Fruit fly (Drosophila melanogaster) whole organism, embryonic: ENCODE data around the gene yrt.

ENCODE experiments used
- ATbp ChIP-seq: fragments of 200-800 bp; sonication (Bioruptor generic); optimal IDR thresholded peaks from 2 replicates; lab custom pipeline; 2017; ENCODE audit warnings: missing biosample characterization, mild to moderate bottlenecking, missing genetic modification characterization, missing genetic modification reagents
- Adf1 ChIP-seq: fragments of 200-800 bp; sonication (Bioruptor generic); IDR thresholded peaks from 2 replicates; pipeline ENCODE4 v1.3.6; 2022; ENCODE audit warnings: missing biosample characterization, missing genetic modification characterization
- Atf3 ChIP-seq: fragments of 200-800 bp; sonication (Bioruptor generic); optimal IDR thresholded peaks from 3 replicates; lab custom pipeline; 2016; ENCODE audit warnings: missing biosample characterization, missing genetic modification characterization
- BEAF-32 ChIP-seq: fragments of 200-800 bp; sonication (Bioruptor generic); optimal IDR thresholded peaks from 3 replicates; lab custom pipeline; 2017; ENCODE audit warnings: missing biosample characterization, missing genetic modification characterization, mild to moderate bottlenecking, moderate library complexity, missing genetic modification reagents
- CG10209 ChIP-seq: fragments of 200-800 bp; sonication (Bioruptor generic); optimal IDR thresholded peaks from 3 replicates; lab custom pipeline; 2017; ENCODE audit warnings: missing biosample characterization, mild to moderate bottlenecking, missing genetic modification characterization, missing genetic modification reagents
- CG10543 ChIP-seq: fragments of 200-800 bp; sonication (Bioruptor generic); optimal IDR thresholded peaks from 3 replicates; lab custom pipeline; 2017; ENCODE audit warnings: missing biosample characterization, mild to moderate bottlenecking, missing genetic modification characterization, moderate library complexity
- CG11504 ChIP-seq: fragments of 200-800 bp; sonication (Bioruptor generic); optimal IDR thresholded peaks from 3 replicates; lab custom pipeline; 2019; ENCODE audit warnings: missing biosample characterization, mild to moderate bottlenecking, missing genetic modification characterization, moderate library complexity
- CG11695 ChIP-seq: fragments of 200-800 bp; sonication (Bioruptor generic); IDR thresholded peaks from 3 replicates; pipeline ENCODE4 v1.3.6; 2022; ENCODE audit warnings: missing biosample characterization, missing genetic modification characterization
- CG12236 ChIP-seq: fragments of 200-800 bp; sonication (Bioruptor generic); optimal IDR thresholded peaks from 2 replicates; lab custom pipeline; 2016; ENCODE audit warnings: missing biosample characterization, missing genetic modification characterization
- CG13287 ChIP-seq: fragments of 200-800 bp; sonication (Bioruptor generic); IDR thresholded peaks from 2 replicates; pipeline ENCODE4 v1.3.6; 2022; ENCODE audit warnings: missing biosample characterization, missing genetic modification characterization; ENCODE audit not compliant: partially characterized antibody
- CG13894 ChIP-seq: fragments of 200-800 bp; sonication (Bioruptor generic); optimal IDR thresholded peaks from 3 replicates; lab custom pipeline; 2018; ENCODE audit warnings: missing biosample characterization, mild to moderate bottlenecking, missing genetic modification characterization, moderate library complexity
- CG17361 ChIP-seq: fragments of 200-800 bp; sonication (Bioruptor generic); IDR thresholded peaks from 3 replicates; pipeline ENCODE4 v1.3.6; 2022; ENCODE audit warnings: missing biosample characterization, missing genetic modification characterization
- CG18011 ChIP-seq: fragments of 200-800 bp; sonication (Bioruptor generic); optimal IDR thresholded peaks from 2 replicates; lab custom pipeline; 2017; ENCODE audit warnings: missing biosample characterization, missing genetic modification characterization, mild to moderate bottlenecking, moderate library complexity, missing genotype
- CG18599 ChIP-seq: fragments of 200-800 bp; sonication (Bioruptor generic); optimal IDR thresholded peaks from 3 replicates; lab custom pipeline; 2017; ENCODE audit warnings: missing biosample characterization, missing genetic modification characterization, mild to moderate bottlenecking, moderate library complexity, missing genetic modification reagents
- CG2199 ChIP-seq: fragments of 200-800 bp; sonication (Bioruptor generic); IDR thresholded peaks from 3 replicates; pipeline ENCODE4 v1.3.6; 2022; ENCODE audit warnings: missing biosample characterization, missing genetic modification characterization
- CG32532 ChIP-seq: fragments of 200-800 bp; sonication (Bioruptor generic); IDR thresholded peaks from 2 replicates; pipeline ENCODE4 v1.3.6; 2022; ENCODE audit warnings: missing biosample characterization, missing genetic modification characterization
- CG32767 ChIP-seq: fragments of 200-800 bp; sonication (Bioruptor generic); IDR thresholded peaks from 2 replicates; pipeline ENCODE4 v1.3.6; 2022; ENCODE audit warnings: missing biosample characterization, missing genetic modification characterization
- CG32772 ChIP-seq: fragments of 200-800 bp; sonication (Bioruptor generic); IDR thresholded peaks from 2 replicates; pipeline ENCODE4 v1.3.6; 2022; ENCODE audit warnings: missing biosample characterization, missing genetic modification characterization
- CG33213 ChIP-seq: fragments of 200-800 bp; sonication (Bioruptor generic); optimal IDR thresholded peaks from 3 replicates; lab custom pipeline; 2016; ENCODE audit warnings: missing biosample characterization, missing genetic modification characterization
- CG33557 ChIP-seq: fragments of 200-800 bp; sonication (Bioruptor generic); optimal IDR thresholded peaks from 2 replicates; lab custom pipeline; 2019; ENCODE audit warnings: missing biosample characterization, mild to moderate bottlenecking, missing genetic modification characterization, moderate library complexity
- CG34224 ChIP-seq: fragments of 200-800 bp; sonication (Bioruptor generic); IDR thresholded peaks from 3 replicates; pipeline ENCODE4 v1.3.6; 2022; ENCODE audit warnings: missing biosample characterization, missing genetic modification characterization; ENCODE audit not compliant: partially characterized antibody
- CG5245 ChIP-seq: fragments of 200-800 bp; sonication (Bioruptor generic); optimal IDR thresholded peaks from 3 replicates; lab custom pipeline; 2016; ENCODE audit warnings: missing biosample characterization, missing genetic modification characterization
- CG6791 ChIP-seq: fragments of 200-800 bp; sonication (Bioruptor generic); IDR thresholded peaks from 3 replicates; pipeline ENCODE4 v1.3.6; 2022; ENCODE audit warnings: missing biosample characterization, missing genetic modification characterization; ENCODE audit not compliant: partially characterized antibody
- CG8290 ChIP-seq, 3 experiments: fragments of 200-800 bp; sonication (Bioruptor generic); optimal IDR thresholded peaks; 2 replicates each; lab custom pipeline; 2016 to 2019; ENCODE audit warnings: missing biosample characterization in 3 of 3, missing genetic modification characterization in 3 of 3, mild to moderate bottlenecking in 2 of 3, moderate library complexity in 1 of 3
- CG8359 ChIP-seq: fragments of 200-800 bp; sonication (Bioruptor generic); optimal IDR thresholded peaks from 2 replicates; lab custom pipeline; 2017; ENCODE audit warnings: missing biosample characterization, mild to moderate bottlenecking, missing genetic modification characterization, borderline replicate concordance
- CG9215 ChIP-seq: fragments of 200-800 bp; sonication (Bioruptor generic); IDR thresholded peaks from 2 replicates; pipeline ENCODE4 v1.3.6; 2022; ENCODE audit warnings: missing biosample characterization, missing genetic modification characterization
- Dll ChIP-seq: fragments of 200-800 bp; sonication (Bioruptor generic); IDR thresholded peaks from 4 replicates; pipeline ENCODE4 v1.3.6; 2022; ENCODE audit warnings: missing biosample characterization, missing genetic modification characterization; ENCODE audit not compliant: partially characterized antibody
- H15 ChIP-seq: fragments of 200-800 bp; sonication (Bioruptor generic); IDR thresholded peaks from 3 replicates; pipeline ENCODE4 v1.3.6; 2022; ENCODE audit warnings: missing biosample characterization, missing genetic modification characterization
- HLHmδ ChIP-seq: fragments of 200-800 bp; sonication (Bioruptor generic); optimal IDR thresholded peaks from 2 replicates; lab custom pipeline; 2018; ENCODE audit warnings: missing biosample characterization, mild to moderate bottlenecking, missing genetic modification characterization, moderate library complexity
- Hmr ChIP-seq: fragments of 200-800 bp; sonication (Bioruptor generic); optimal IDR thresholded peaks from 3 replicates; lab custom pipeline; 2017; ENCODE audit warnings: mild to moderate bottlenecking, missing biosample characterization, missing genetic modification reagents, missing genetic modification characterization
- Hsf ChIP-seq: fragments of 200-800 bp; sonication (Bioruptor generic); optimal IDR thresholded peaks from 3 replicates; lab custom pipeline; 2016; ENCODE audit warnings: missing biosample characterization, missing genetic modification characterization
- Jarid2 ChIP-seq: fragments of 200-800 bp; sonication (Bioruptor generic); optimal IDR thresholded peaks from 3 replicates; lab custom pipeline; 2017; ENCODE audit warnings: mild to moderate bottlenecking, missing biosample characterization, missing genetic modification reagents, missing genetic modification characterization
- Ptx1 ChIP-seq: fragments of 200-800 bp; sonication (Bioruptor generic); IDR thresholded peaks from 2 replicates; pipeline ENCODE4 v1.3.6; 2022; ENCODE audit warnings: missing biosample characterization, missing genetic modification characterization
- Scr ChIP-seq: fragments of 200-800 bp; sonication (Bioruptor generic); IDR thresholded peaks from 2 replicates; pipeline ENCODE4 v1.3.6; 2022; ENCODE audit warnings: missing biosample characterization, missing genetic modification characterization; ENCODE audit not compliant: partially characterized antibody
- abd-A ChIP-seq: fragments of 200-800 bp; sonication (Bioruptor generic); optimal IDR thresholded peaks from 3 replicates; lab custom pipeline; 2019; ENCODE audit warnings: missing biosample characterization, mild to moderate bottlenecking, missing genetic modification characterization, moderate library complexity
- ac ChIP-seq: fragments of 200-800 bp; sonication (Bioruptor generic); optimal IDR thresholded peaks from 3 replicates; lab custom pipeline; 2017; ENCODE audit warnings: missing biosample characterization, mild to moderate bottlenecking, missing genetic modification characterization
- cato ChIP-seq: fragments of 200-800 bp; sonication (Bioruptor generic); optimal IDR thresholded peaks from 2 replicates; lab custom pipeline; 2016; ENCODE audit warnings: missing biosample characterization, missing genetic modification characterization, borderline replicate concordance
- chinmo ChIP-seq: fragments of 200-800 bp; sonication (Bioruptor generic); IDR thresholded peaks from 4 replicates; pipeline ENCODE4 v1.3.6; 2022; ENCODE audit warnings: missing biosample characterization, missing genetic modification characterization; ENCODE audit not compliant: partially characterized antibody
- dysf ChIP-seq: fragments of 200-800 bp; sonication (Bioruptor generic); IDR thresholded peaks from 3 replicates; pipeline ENCODE4 v1.3.6; 2022; ENCODE audit warnings: missing biosample characterization, missing genetic modification characterization
- fd102C ChIP-seq: fragments of 200-800 bp; sonication (Bioruptor generic); optimal IDR thresholded peaks from 2 replicates; lab custom pipeline; 2018; ENCODE audit warnings: missing biosample characterization, mild to moderate bottlenecking, missing genetic modification characterization, moderate library complexity
- insv ChIP-seq, 2 experiments: fragments of 200-800 bp; sonication (Bioruptor generic); optimal IDR thresholded peaks; 3 replicates each; lab custom pipeline; 2016 to 2018; ENCODE audit warnings: missing biosample characterization in 2 of 2, missing genetic modification characterization in 2 of 2
- ken ChIP-seq: fragments of 200-800 bp; sonication (Bioruptor generic); IDR thresholded peaks from 3 replicates; pipeline ENCODE4 v1.3.6; 2022; ENCODE audit warnings: missing biosample characterization, missing genetic modification characterization
- lab ChIP-seq: fragments of 200-800 bp; sonication (Bioruptor generic); optimal IDR thresholded peaks from 3 replicates; lab custom pipeline; 2017; ENCODE audit warnings: missing biosample characterization, missing genetic modification characterization, mild to moderate bottlenecking, moderate library complexity, missing genetic modification reagents
- otp ChIP-seq: fragments of 200-800 bp; sonication (Bioruptor generic); IDR thresholded peaks from 3 replicates; pipeline ENCODE4, ENCODE4 v1.3.6; 2022; ENCODE audit warnings: missing biosample characterization, missing genetic modification characterization
- scrt ChIP-seq: fragments of 200-800 bp; sonication (Bioruptor generic); optimal IDR thresholded peaks from 2 replicates; lab custom pipeline; 2018; ENCODE audit warnings: missing biosample characterization, mild to moderate bottlenecking, missing genetic modification characterization, moderate library complexity
- sr ChIP-seq: fragments of 200-800 bp; sonication (Bioruptor generic); IDR thresholded peaks from 3 replicates; pipeline ENCODE4 v1.3.6; 2022; ENCODE audit warnings: missing biosample characterization, missing genetic modification characterization
- tx ChIP-seq: fragments of 200-800 bp; sonication (Bioruptor generic); optimal IDR thresholded peaks from 2 replicates; lab custom pipeline; 2016; ENCODE audit warnings: missing biosample characterization, missing genetic modification characterization
- yki ChIP-seq: fragments of >200 bp; optimal IDR thresholded peaks from 3 replicates; lab custom pipeline; 2018

The yrt gene

dm6 chr3R:13450338-13450737 is 15.6 kb upstream of the yrt start, which contains the start of gene side-IV (continued):
- TF ChIP-seq otp (GFP tag; lab: Robert Waterston, UW) (no peak), CG12236 (GFP tag; lab: Kevin White, UChicago) (no peak), Adf1 (GFP tag; lab: Robert Waterston, UW) (peak; percentile 38; the same call in 1 of the 2 replicates), insv (GFP tag; optimal IDR thresholded peaks at IDR 0.05; lab: Kevin White, UChicago) (peak in 1 of 2 experiments; percentile 42), CG17361 (GFP tag; lab: Robert Waterston, UW) (no peak), CG10543 (GFP tag; lab: Kevin White, UChicago) (peak; percentile 34), CG6791 (0 out of 3 replicates have a peak, but pooled peaks have one; percentile 49), Dll (GFP tag; lab: Robert Waterston, UW) (0 out of 4 replicates have a peak, but pooled peaks have one; percentile 25), CG32772 (GFP tag; lab: Robert Waterston, UW) (no peak), BEAF-32 (GFP tag; lab: Kevin White, UChicago) (no peak), CG33557 (no peak), CG9215 (GFP tag; lab: Robert Waterston, UW) (no peak), Atf3 (GFP tag; lab: Kevin White, UChicago) (no peak), fd102C (no peak), tx (GFP tag; lab: Kevin White, UChicago) (no peak), CG18011 (GFP tag; lab: Kevin White, UChicago) (no peak), cato (GFP tag; lab: Kevin White, UChicago) (no peak), ac (GFP tag; lab: Kevin White, UChicago) (no peak), Scr (GFP tag; lab: Robert Waterston, UW) (peak; percentile 44; the same call in 1 of the 2 replicates), Ptx1 (GFP tag; lab: Robert Waterston, UW) (no peak), Jarid2 (GFP tag; lab: Kevin White, UChicago) (peak; percentile 96), ATbp (GFP tag; lab: Kevin White, UChicago) (no peak), CG13894 (tag; lab: Kevin White, UChicago) (peak; percentile 47), CG8290 (GFP tag; optimal IDR thresholded peaks at IDR 0.05; lab: Kevin White, UChicago) (no peak), CG8290 (tag; optimal IDR thresholded peaks at IDR 0.05; lab: Kevin White, UChicago) (peak in 1 of 2 experiments; percentile 41), abd-A (peak; percentile 67), CG5245 (no peak), CG11695 (GFP tag; lab: Robert Waterston, UW) (0 out of 3 replicates have a peak, but pooled peaks have one; percentile 17), CG18599 (GFP tag; lab: Kevin White, UChicago) (peak; percentile 18), CG8359 (GFP tag; lab: Kevin White, UChicago) (peak; percentile 63), lab (GFP tag; lab: Kevin White, UChicago) (peak; percentile 9), CG10209 (GFP tag; lab: Kevin White, UChicago) (no peak), CG33213 (no peak), chinmo (GFP tag; lab: Robert Waterston, UW) (no peak), Hmr (peak; percentile 27), CG2199 (peak; percentile 81), Hsf (GFP tag; lab: Kevin White, UChicago) (no peak), H15 (GFP tag; lab: Robert Waterston, UW) (0 out of 3 replicates have a peak, but pooled peaks have one; percentile 26), CG32767 (peak; percentile 50), scrt (GFP tag; lab: Kevin White, UChicago) (peak; percentile 24), CG34224 (peak; percentile 34; the same call in 1 of the 3 replicates), CG11504 (tag; lab: Kevin White, UChicago) (peak; percentile 14), ken (GFP tag; lab: Robert Waterston, UW) (peak; percentile 9; the same call in 1 of the 3 replicates), dysf (no peak), CG13287 (GFP tag; lab: Robert Waterston, UW) (peak; percentile 28; the same call in 1 of the 2 replicates), HLHmδ (GFP tag; lab: Kevin White, UChicago) (peak; percentile 47), sr (0 out of 3 replicates have a peak, but pooled peaks have one; percentile 6), yki (no peak), CG32532 (GFP tag; lab: Robert Waterston, UW) (0 out of 2 replicates have a peak, but pooled peaks have one; percentile 33)
